Fruit fly (Drosophila melanogaster) whole organism, embryonic: ENCODE measurements around the gene CG12206.

ENCODE experiments used
- CG12659 ChIP-seq: fragments of 200-800 bp; sonication (Bioruptor generic); optimal IDR thresholded peaks from 3 replicates; lab custom pipeline; 2017; ENCODE audit warnings: mild to moderate bottlenecking, missing biosample characterization, missing genetic modification reagents, missing genetic modification characterization
- CG14965 ChIP-seq: fragments of 200-800 bp; sonication (Bioruptor generic); optimal IDR thresholded peaks from 2 replicates; lab custom pipeline; 2016; ENCODE audit warnings: missing biosample characterization, missing genetic modification characterization, borderline replicate concordance
- CG15514 ChIP-seq: fragments of 200-800 bp; sonication (Bioruptor generic); optimal IDR thresholded peaks from 3 replicates; lab custom pipeline; 2017; ENCODE audit warnings: missing biosample characterization, missing genetic modification characterization, mild to moderate bottlenecking, moderate library complexity, missing genetic modification reagents
- CG17328 ChIP-seq: fragments of 200-800 bp; sonication (Bioruptor generic); IDR thresholded peaks from 2 replicates; pipeline ENCODE4 v1.3.6; 2022; ENCODE audit warnings: missing biosample characterization, missing genetic modification characterization
- CG1792 ChIP-seq: fragments of 200-800 bp; sonication (Bioruptor generic); optimal IDR thresholded peaks from 2 replicates; lab custom pipeline; 2016; ENCODE audit warnings: missing biosample characterization, missing genetic modification characterization
- CG2875 ChIP-seq: fragments of 200-800 bp; sonication (Bioruptor generic); optimal IDR thresholded peaks from 2 replicates; lab custom pipeline; 2017; ENCODE audit warnings: missing biosample characterization, mild to moderate bottlenecking, missing genetic modification characterization, missing genetic modification reagents
- CG3995 ChIP-seq: fragments of 200-800 bp; sonication (Bioruptor generic); optimal IDR thresholded peaks from 3 replicates; lab custom pipeline; 2016; ENCODE audit warnings: missing biosample characterization, missing genetic modification characterization
- CG42726 ChIP-seq: fragments of 200-800 bp; sonication (Bioruptor generic); IDR thresholded peaks from 2 replicates; pipeline ENCODE4 v1.3.6; 2022; ENCODE audit warnings: missing biosample characterization, missing genetic modification characterization; ENCODE audit not compliant: partially characterized antibody
- CG5245 ChIP-seq: fragments of 200-800 bp; sonication (Bioruptor generic); optimal IDR thresholded peaks from 3 replicates; lab custom pipeline; 2016; ENCODE audit warnings: missing biosample characterization, missing genetic modification characterization
- CG6765 ChIP-seq: fragments of 200-800 bp; sonication (Bioruptor generic); optimal IDR thresholded peaks from 3 replicates; lab custom pipeline; 2017; ENCODE audit warnings: missing biosample characterization, mild to moderate bottlenecking, missing genetic modification characterization
- CG6791 ChIP-seq: fragments of 200-800 bp; sonication (Bioruptor generic); IDR thresholded peaks from 3 replicates; pipeline ENCODE4 v1.3.6; 2022; ENCODE audit warnings: missing biosample characterization, missing genetic modification characterization; ENCODE audit not compliant: partially characterized antibody
- CG7357 ChIP-seq: fragments of 200-800 bp; sonication (Bioruptor generic); IDR thresholded peaks from 3 replicates; pipeline ENCODE4 v1.3.6; 2022; ENCODE audit warnings: missing biosample characterization, missing genetic modification characterization
- CG7987 ChIP-seq: fragments of 200-800 bp; sonication (Bioruptor generic); optimal IDR thresholded peaks from 2 replicates; lab custom pipeline; 2018; ENCODE audit warnings: missing biosample characterization, mild to moderate bottlenecking, missing genetic modification characterization, moderate library complexity
- CG8388 ChIP-seq: fragments of 200-800 bp; sonication (Bioruptor generic); optimal IDR thresholded peaks from 2 replicates; lab custom pipeline; 2019; ENCODE audit warnings: missing biosample characterization, mild to moderate bottlenecking, missing genetic modification characterization, moderate library complexity
- CG8478 ChIP-seq: fragments of >200 bp; optimal IDR thresholded peaks from 2 replicates; lab custom pipeline; 2018
- CG9215 ChIP-seq: fragments of 200-800 bp; sonication (Bioruptor generic); IDR thresholded peaks from 2 replicates; pipeline ENCODE4 v1.3.6; 2022; ENCODE audit warnings: missing biosample characterization, missing genetic modification characterization
- CG9437 ChIP-seq: fragments of 200-800 bp; sonication (Bioruptor generic); optimal IDR thresholded peaks from 2 replicates; lab custom pipeline; 2018; ENCODE audit warnings: missing biosample characterization, mild to moderate bottlenecking, missing genetic modification characterization
- Doc2 ChIP-seq: fragments of 200-800 bp; sonication (Bioruptor generic); IDR thresholded peaks from 2 replicates; pipeline ENCODE4 v1.3.6; 2022; ENCODE audit warnings: missing biosample characterization, missing genetic modification characterization
- Dref ChIP-seq: fragments of 200-800 bp; sonication (Bioruptor generic); IDR thresholded peaks from 2 replicates; pipeline ENCODE4 v1.3.6; 2022; ENCODE audit warnings: missing biosample characterization, missing genetic modification characterization
- ERR ChIP-seq: fragments of 200-800 bp; sonication (Bioruptor generic); optimal IDR thresholded peaks from 2 replicates; lab custom pipeline; 2016; ENCODE audit warnings: missing biosample characterization, missing genetic modification characterization
- Elba2 ChIP-seq: fragments of 200-800 bp; sonication (Bioruptor generic); optimal IDR thresholded peaks from 3 replicates; lab custom pipeline; 2016; ENCODE audit warnings: missing biosample characterization, missing genetic modification characterization
- Hey ChIP-seq: fragments of 200-800 bp; sonication (Bioruptor generic); optimal IDR thresholded peaks from 3 replicates; lab custom pipeline; 2018; ENCODE audit warnings: missing biosample characterization, mild to moderate bottlenecking, missing genetic modification characterization
- Hmx ChIP-seq: fragments of 200-800 bp; sonication (Bioruptor generic); optimal IDR thresholded peaks from 2 replicates; lab custom pipeline; 2016; ENCODE audit warnings: missing biosample characterization, missing genetic modification characterization
- Lpt ChIP-seq: fragments of >200 bp; optimal IDR thresholded peaks from 2 replicates; lab custom pipeline; 2018; ENCODE audit warnings: missing biosample characterization, missing genetic modification characterization
- MBD-R2 ChIP-seq: fragments of 200-800 bp; sonication (Bioruptor generic); IDR thresholded peaks from 2 replicates; pipeline ENCODE4 v1.3.6; 2022; ENCODE audit warnings: missing biosample characterization, missing genetic modification characterization
- NC2α ChIP-seq: fragments of 200-800 bp; sonication (Bioruptor generic); optimal IDR thresholded peaks from 2 replicates; lab custom pipeline; 2016; ENCODE audit warnings: missing biosample characterization, missing genetic modification characterization
- Neu2 ChIP-seq: fragments of 200-800 bp; sonication (Bioruptor generic); optimal IDR thresholded peaks from 3 replicates; lab custom pipeline; 2016; ENCODE audit warnings: missing biosample characterization, missing genetic modification characterization, borderline replicate concordance
- Nf-YA ChIP-seq: fragments of 200-800 bp; sonication (Bioruptor generic); IDR thresholded peaks from 2 replicates; pipeline ENCODE4 v1.3.6; 2022; ENCODE audit warnings: missing biosample characterization, missing genetic modification characterization
- Oaz ChIP-seq: fragments of 200-800 bp; sonication (Bioruptor generic); IDR thresholded peaks from 2 replicates; pipeline ENCODE4 v1.3.6; 2022; ENCODE audit warnings: missing biosample characterization, missing genetic modification characterization
- Oli ChIP-seq: fragments of 200-800 bp; sonication (Bioruptor generic); optimal IDR thresholded peaks from 2 replicates; lab custom pipeline; 2018; ENCODE audit warnings: missing biosample characterization, mild to moderate bottlenecking, missing genetic modification characterization, moderate library complexity
- Rx ChIP-seq: fragments of 200-800 bp; sonication (Bioruptor generic); IDR thresholded peaks from 2 replicates; pipeline ENCODE4 v1.3.6; 2022; ENCODE audit warnings: missing biosample characterization, missing genetic modification characterization
- Sox100B ChIP-seq: fragments of 200-800 bp; sonication (Bioruptor generic); optimal IDR thresholded peaks from 3 replicates; lab custom pipeline; 2018; ENCODE audit warnings: missing biosample characterization, mild to moderate bottlenecking, missing genetic modification characterization
- Spps ChIP-seq: fragments of 200-800 bp; sonication (Bioruptor generic); optimal IDR thresholded peaks from 2 replicates; lab custom pipeline; 2018; ENCODE audit warnings: missing biosample characterization, mild to moderate bottlenecking, missing genetic modification characterization
- Usf ChIP-seq: fragments of 200-800 bp; sonication (Bioruptor generic); optimal IDR thresholded peaks from 2 replicates; lab custom pipeline; 2017; ENCODE audit warnings: missing genotype, missing biosample characterization, missing genetic modification characterization
- ab ChIP-seq: fragments of 200-800 bp; sonication (Bioruptor generic); optimal IDR thresholded peaks from 2 replicates; lab custom pipeline; 2016; ENCODE audit warnings: missing biosample characterization, missing genetic modification characterization
- bigmax ChIP-seq: fragments of 200-800 bp; sonication (Bioruptor generic); optimal IDR thresholded peaks from 2 replicates; lab custom pipeline; 2018; ENCODE audit warnings: missing biosample characterization, mild to moderate bottlenecking, missing genetic modification characterization
- dan ChIP-seq: fragments of 200-800 bp; sonication (Bioruptor generic); IDR thresholded peaks from 2 replicates; pipeline ENCODE4 v1.3.6; 2022; ENCODE audit warnings: missing biosample characterization, missing genetic modification characterization
- dmrt11E ChIP-seq: fragments of 200-800 bp; sonication (Bioruptor generic); optimal IDR thresholded peaks from 3 replicates; lab custom pipeline; 2018; ENCODE audit warnings: missing biosample characterization, mild to moderate bottlenecking, missing genetic modification characterization, moderate library complexity
- dmrt99B ChIP-seq: fragments of 200-800 bp; sonication (Bioruptor generic); optimal IDR thresholded peaks from 2 replicates; lab custom pipeline; 2018; ENCODE audit warnings: missing biosample characterization, mild to moderate bottlenecking, missing genetic modification characterization, moderate library complexity
- fd102C ChIP-seq: fragments of 200-800 bp; sonication (Bioruptor generic); optimal IDR thresholded peaks from 2 replicates; lab custom pipeline; 2018; ENCODE audit warnings: missing biosample characterization, mild to moderate bottlenecking, missing genetic modification characterization, moderate library complexity
- gce ChIP-seq: fragments of 200-800 bp; sonication (Bioruptor generic); IDR thresholded peaks from 3 replicates; pipeline ENCODE4 v1.3.6; 2022; ENCODE audit warnings: missing biosample characterization, missing genetic modification characterization
- kah ChIP-seq: fragments of 200-800 bp; sonication (Bioruptor generic); optimal IDR thresholded peaks from 2 replicates; lab custom pipeline; 2018; ENCODE audit warnings: missing biosample characterization, mild to moderate bottlenecking, missing genetic modification characterization
- knrl ChIP-seq: fragments of 200-800 bp; sonication (Bioruptor generic); IDR thresholded peaks from 3 replicates; pipeline ENCODE4 v1.3.6; 2022; ENCODE audit warnings: missing biosample characterization, missing genetic modification characterization; ENCODE audit not compliant: partially characterized antibody
- mld ChIP-seq: fragments of 200-800 bp; sonication (Bioruptor generic); IDR thresholded peaks from 3 replicates; pipeline ENCODE4 v1.3.6; 2022; ENCODE audit warnings: missing biosample characterization, missing genetic modification characterization; ENCODE audit not compliant: partially characterized antibody
- onecut ChIP-seq: fragments of 200-800 bp; sonication (Bioruptor generic); IDR thresholded peaks from 2 replicates; pipeline ENCODE4 v1.3.6; 2022; ENCODE audit warnings: missing biosample characterization, missing genetic modification characterization
- ranshi ChIP-seq: fragments of 200-800 bp; sonication (Bioruptor generic); IDR thresholded peaks from 2 replicates; pipeline ENCODE4 v1.3.6; 2022; ENCODE audit warnings: missing biosample characterization, missing genetic modification characterization
- seq ChIP-seq: fragments of 200-800 bp; sonication (Bioruptor generic); IDR thresholded peaks from 2 replicates; pipeline ENCODE4 v1.3.6; 2022; ENCODE audit warnings: missing biosample characterization, missing genetic modification characterization
- sisA ChIP-seq: fragments of 200-800 bp; sonication (Bioruptor generic); IDR thresholded peaks from 2 replicates; pipeline ENCODE4 v1.3.6; 2022; ENCODE audit warnings: missing biosample characterization, missing genetic modification characterization
- stwl ChIP-seq: fragments of 200-800 bp; sonication (Bioruptor generic); optimal IDR thresholded peaks from 3 replicates; lab custom pipeline; 2018; ENCODE audit warnings: missing biosample characterization, mild to moderate bottlenecking, missing genetic modification characterization, moderate library complexity
- tin ChIP-seq: fragments of 200-800 bp; sonication (Bioruptor generic); optimal IDR thresholded peaks from 3 replicates; lab custom pipeline; 2016; ENCODE audit warnings: missing biosample characterization, missing genetic modification characterization
- tx ChIP-seq: fragments of 200-800 bp; sonication (Bioruptor generic); optimal IDR thresholded peaks from 2 replicates; lab custom pipeline; 2016; ENCODE audit warnings: missing biosample characterization, missing genetic modification characterization

Gene CG12206

DNA sequence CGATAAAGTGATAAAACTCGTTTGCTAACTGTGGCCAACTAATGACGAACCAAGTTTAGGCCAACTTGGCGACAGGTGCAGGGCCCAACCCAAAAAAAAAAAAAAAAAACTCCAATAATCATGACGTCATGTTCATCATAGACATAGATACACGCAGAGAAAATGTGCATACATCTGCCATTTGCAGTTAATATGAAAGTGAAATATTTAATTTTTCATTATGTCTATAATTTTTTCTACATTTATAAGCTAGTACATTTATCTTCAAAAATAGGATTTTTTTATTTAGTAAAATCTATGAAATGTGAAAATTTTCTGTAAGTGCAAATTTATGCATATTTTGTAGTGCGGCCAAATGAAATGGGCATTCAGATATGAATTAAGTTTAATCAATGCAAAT, 42.7 kb downstream of the CG12206 start (continued):
- TF ChIP-seq dmrt11E (tag; lab: Kevin White, UChicago): peak; percentile 36
- no peak for TF ChIP-seq ERR (GFP tag; lab: Kevin White, UChicago)
- TF ChIP-seq CG2875 (GFP tag; lab: Kevin White, UChicago): peak; percentile 27
- no peak for TF ChIP-seq kah
- no peak for TF ChIP-seq NC2α (GFP tag; lab: Kevin White, UChicago)
- no peak for TF ChIP-seq CG14965 (GFP tag; lab: Kevin White, UChicago)
- TF ChIP-seq sisA (GFP tag; lab: Robert Waterston, UW): peak; percentile 31; the same call in 1 of the 2 replicates
- peak; percentile 68 for TF ChIP-seq Sox100B (GFP tag; lab: Kevin White, UChicago)
- TF ChIP-seq CG5245 (GFP tag; lab: Kevin White, UChicago): no peak
- TF ChIP-seq CG42726 (GFP tag; lab: Robert Waterston, UW): no peak
- no peak for TF ChIP-seq fd102C (GFP tag; lab: Kevin White, UChicago)
- TF ChIP-seq seq (GFP tag; lab: Robert Waterston, UW): peak; percentile 84
- TF ChIP-seq Usf: no peak
- no peak for TF ChIP-seq mld (GFP tag; lab: Robert Waterston, UW)
- no peak for TF ChIP-seq CG3995 (GFP tag; lab: Kevin White, UChicago)
- TF ChIP-seq CG8478: no peak
- TF ChIP-seq MBD-R2 (GFP tag; lab: Robert Waterston, UW): no peak
- TF ChIP-seq CG6765 (GFP tag; lab: Kevin White, UChicago): no peak
- TF ChIP-seq CG7987 (GFP tag; lab: Kevin White, UChicago): no peak
- TF ChIP-seq Lpt (GFP tag; lab: Kevin White, UChicago): no peak
- TF ChIP-seq dan (GFP tag; lab: Robert Waterston, UW): no peak
- TF ChIP-seq gce (GFP tag; lab: Robert Waterston, UW): peak; percentile 42; the same call in 1 of the 3 replicates
- TF ChIP-seq Elba2 (GFP tag; lab: Kevin White, UChicago): no peak
- TF ChIP-seq ranshi (GFP tag; lab: Robert Waterston, UW): peak; percentile 55; the same call in 1 of the 2 replicates
- TF ChIP-seq CG15514 (GFP tag; lab: Kevin White, UChicago): peak; percentile 4
- no peak for TF ChIP-seq Dref (GFP tag; lab: Robert Waterston, UW)
- no peak for TF ChIP-seq onecut (GFP tag; lab: Robert Waterston, UW)
- no peak for TF ChIP-seq CG1792 (GFP tag; lab: Kevin White, UChicago)
- no peak for TF ChIP-seq Nf-YA
- TF ChIP-seq Oaz (GFP tag; lab: Robert Waterston, UW): peak; percentile 69
- peak; percentile 84 for TF ChIP-seq dmrt99B
- TF ChIP-seq CG8388 (GFP tag; lab: Kevin White, UChicago): peak; percentile 72
- peak; percentile 22 for TF ChIP-seq tx (GFP tag; lab: Kevin White, UChicago)
- TF ChIP-seq Hey (tag; lab: Kevin White, UChicago): no peak
- TF ChIP-seq Hmx (GFP tag; lab: Kevin White, UChicago): no peak
- no peak for TF ChIP-seq stwl
- TF ChIP-seq knrl (GFP tag; lab: Robert Waterston, UW): no peak
- no peak for TF ChIP-seq CG6791 (GFP tag; lab: Robert Waterston, UW)
- TF ChIP-seq bigmax (GFP tag; lab: Kevin White, UChicago): no peak
- no peak for TF ChIP-seq ab (GFP tag; lab: Kevin White, UChicago)
- no peak for TF ChIP-seq Spps (tag; lab: Kevin White, UChicago)
- no peak for TF ChIP-seq Neu2 (GFP tag; lab: Kevin White, UChicago)
- peak; percentile 60; the same call in 2 of the 3 replicates for TF ChIP-seq CG7357 (GFP tag; lab: Robert Waterston, UW)
- no peak for TF ChIP-seq Doc2 (GFP tag; lab: Robert Waterston, UW)
- TF ChIP-seq Oli (tag; lab: Kevin White, UChicago): peak; percentile 78
- peak; percentile 86 for TF ChIP-seq CG17328 (GFP tag; lab: Robert Waterston, UW)
- peak; percentile 59 for TF ChIP-seq CG9437
- TF ChIP-seq CG12659 (GFP tag; lab: Kevin White, UChicago): peak; percentile 70
- TF ChIP-seq Rx (GFP tag; lab: Robert Waterston, UW): 0 out of 2 replicates have a peak, but pooled peaks have one; percentile 27
- peak; percentile 24 for TF ChIP-seq tin (GFP tag; lab: Kevin White, UChicago)
- TF ChIP-seq CG9215 (GFP tag; lab: Robert Waterston, UW): peak; percentile 59; the same call in 1 of the 2 replicates
